Worm (Caenorhabditis elegans) whole organism, L1 larva: ENCODE measurements around the gene Y97E10AR.6.

Experiments used
- C04F5.9 ChIP-seq: sonication (generic microtip); optimal IDR thresholded peaks from 2 replicates; lab custom pipeline; 2016; ENCODE audit warnings: missing genetic modification characterization, missing compliant biosample characterization
- C16A3.4 ChIP-seq: fragments of 150-350 bp; optimal IDR thresholded peaks from 2 replicates; lab custom pipeline; 2014; ENCODE audit warnings: missing biosample characterization, missing genetic modification characterization
- C34B4.2 ChIP-seq: sonication (generic microtip); optimal IDR thresholded peaks from 2 replicates; lab custom pipeline; 2017; ENCODE audit warnings: mild to moderate bottlenecking, missing genetic modification characterization, missing compliant biosample characterization
- F16B12.6 ChIP-seq: fragments of 150-350 bp; optimal IDR thresholded peaks from 2 replicates; lab custom pipeline; 2014; ENCODE audit warnings: missing biosample characterization, missing genetic modification characterization
- blmp-1 ChIP-seq: fragments of 150-350 bp; optimal IDR thresholded peaks from 2 replicates; lab custom pipeline; 2014; ENCODE audit warnings: missing biosample characterization, missing genetic modification characterization
- ceh-8 ChIP-seq: fragments of 200-800 bp; sonication (Bioruptor generic); optimal IDR thresholded peaks from 2 replicates; lab custom pipeline; 2018; ENCODE audit warnings: mild to moderate bottlenecking, missing genetic modification characterization, moderate library complexity, missing compliant biosample characterization
- ceh-88 ChIP-seq: fragments of 200-800 bp; sonication (Bioruptor generic); IDR thresholded peaks from 2 replicates; pipeline ENCODE4 v1.3.6; 2022; ENCODE audit warnings: missing genetic modification characterization, missing compliant biosample characterization
- dpl-1 ChIP-seq, 3 experiments: fragments of 150-350 bp in 2 of 3; sonication (generic microtip) in 1 of 3; optimal IDR thresholded peaks; 2 replicates each; lab custom pipeline; 2014 to 2017; ENCODE audit warnings: missing biosample characterization in 3 of 3, missing genetic modification characterization in 3 of 3, missing genetic modification reagents in 3 of 3
- dsc-1 ChIP-seq: sonication (generic microtip); optimal IDR thresholded peaks from 2 replicates; lab custom pipeline; 2016; ENCODE audit warnings: mild to moderate bottlenecking, missing genetic modification characterization, missing compliant biosample characterization
- efl-1 ChIP-seq, 4 experiments: fragments of 150-350 bp; optimal IDR thresholded peaks in 3 of 4; peaks in 1 of 4; 1 replicate in 1 of 4; 2 replicates in 3 of 4; lab custom pipeline; 2014; ENCODE audit warnings: missing biosample characterization in 2 of 4, missing genetic modification characterization in 2 of 4, missing genetic modification reagents in 2 of 4
- efl-3 ChIP-seq: fragments of 200-800 bp; sonication (Bioruptor generic); optimal IDR thresholded peaks from 2 replicates; lab custom pipeline; 2018; ENCODE audit warnings: mild to moderate bottlenecking, missing genetic modification characterization, missing compliant biosample characterization
- egl-27 ChIP-seq, 2 experiments: fragments of 150-350 bp in 1 of 2; sonication (generic microtip); optimal IDR thresholded peaks; 3 replicates each; lab custom pipeline; 2017 to 2018; ENCODE audit warnings: missing biosample characterization in 2 of 2, missing genetic modification characterization in 2 of 2, missing genetic modification reagents in 2 of 2
- elt-2 ChIP-seq: sonication (generic microtip); optimal IDR thresholded peaks from 2 replicates; lab custom pipeline; 2016; ENCODE audit warnings: missing genetic modification characterization, mild to moderate bottlenecking, inconsistent platforms, missing compliant biosample characterization, missing genetic modification reagents
- ets-5 ChIP-seq: fragments of 200-800 bp; sonication (Bioruptor generic); IDR thresholded peaks from 2 replicates; pipeline ENCODE4 v1.3.6; 2022; ENCODE audit warnings: missing genetic modification characterization, missing compliant biosample characterization
- fkh-10 ChIP-seq: sonication (generic microtip); optimal IDR thresholded peaks from 2 replicates; lab custom pipeline; 2017; ENCODE audit warnings: missing biosample characterization, missing genetic modification reagents, missing genetic modification characterization
- fkh-8 ChIP-seq: sonication (generic microtip); optimal IDR thresholded peaks from 2 replicates; lab custom pipeline; 2016; ENCODE audit warnings: mild to moderate bottlenecking, missing genetic modification characterization, missing compliant biosample characterization
- irx-1 ChIP-seq: sonication (generic microtip); optimal IDR thresholded peaks from 2 replicates; lab custom pipeline; 2016; ENCODE audit warnings: missing genetic modification characterization, missing compliant biosample characterization
- jun-1 ChIP-seq: fragments of 150-350 bp; optimal IDR thresholded peaks from 2 replicates; lab custom pipeline; 2014; ENCODE audit warnings: missing biosample characterization, missing genetic modification reagents, missing genetic modification characterization
- lin-35 ChIP-seq, 2 experiments: fragments of 150-350 bp; optimal IDR thresholded peaks; 2 replicates each; lab custom pipeline; 2014; ENCODE audit warnings: missing biosample characterization in 2 of 2, missing genetic modification characterization in 2 of 2, missing genetic modification reagents in 2 of 2
- lir-3 ChIP-seq: sonication (generic microtip); optimal IDR thresholded peaks from 2 replicates; lab custom pipeline; 2016; ENCODE audit warnings: mild to moderate bottlenecking, missing genetic modification characterization, moderate library complexity, missing compliant biosample characterization; ENCODE audit not compliant: poor library complexity
- lsy-2 ChIP-seq, 2 experiments: fragments of 150-350 bp; optimal IDR thresholded peaks; 2 replicates each; lab custom pipeline; 2014; ENCODE audit warnings: missing biosample characterization in 2 of 2, missing genetic modification characterization in 2 of 2
- mef-2 ChIP-seq: fragments of 150-350 bp; optimal IDR thresholded peaks from 2 replicates; lab custom pipeline; 2014; ENCODE audit warnings: missing biosample characterization, missing genetic modification characterization
- nhr-12 ChIP-seq: sonication (generic microtip); optimal IDR thresholded peaks from 2 replicates; lab custom pipeline; 2017; ENCODE audit warnings: missing biosample characterization, missing genetic modification characterization
- nhr-19 ChIP-seq: fragments of 200-800 bp; sonication (Bioruptor generic); conservative IDR thresholded peaks from 2 replicates; pipeline ENCODE4 v1.3.6; 2022; ENCODE audit warnings: missing genetic modification characterization, missing compliant biosample characterization
- nhr-20 ChIP-seq: sonication (generic microtip); optimal IDR thresholded peaks from 2 replicates; lab custom pipeline; 2016; ENCODE audit warnings: mild to moderate bottlenecking, missing genetic modification characterization, missing compliant biosample characterization
- nhr-71 ChIP-seq: sonication (generic microtip); optimal IDR thresholded peaks from 2 replicates; lab custom pipeline; 2016; ENCODE audit warnings: mild to moderate bottlenecking, missing genetic modification characterization, moderate library complexity, missing compliant biosample characterization
- nhr-85 ChIP-seq: sonication (generic microtip); peaks from one replicate; lab custom pipeline; 2016; ENCODE audit warnings: missing genetic modification characterization, inconsistent platforms, missing compliant biosample characterization
- nhr-90 ChIP-seq: sonication (generic microtip); optimal IDR thresholded peaks from 2 replicates; lab custom pipeline; 2016; ENCODE audit warnings: mild to moderate bottlenecking, missing genetic modification characterization, missing compliant biosample characterization; ENCODE audit not compliant: poor library complexity
- pqm-1 ChIP-seq: sonication (generic microtip); optimal IDR thresholded peaks from 3 replicates; lab custom pipeline; 2017; ENCODE audit warnings: missing biosample characterization, missing genetic modification characterization
- snu-23 ChIP-seq: sonication (generic microtip); optimal IDR thresholded peaks from 2 replicates; lab custom pipeline; 2016; ENCODE audit warnings: missing genetic modification characterization, missing compliant biosample characterization
- sptf-1 ChIP-seq: fragments of 150-350 bp; optimal IDR thresholded peaks from 2 replicates; lab custom pipeline; 2014; ENCODE audit warnings: missing biosample characterization, missing genetic modification characterization
- tlp-1 ChIP-seq: fragments of 150-350 bp; optimal IDR thresholded peaks from 2 replicates; lab custom pipeline; 2014; ENCODE audit warnings: missing biosample characterization, missing genetic modification characterization
- unc-62 ChIP-seq: fragments of 150-350 bp; optimal IDR thresholded peaks from 2 replicates; lab custom pipeline; 2014; ENCODE audit warnings: missing biosample characterization, missing genetic modification reagents, missing genetic modification characterization
- unc-86 ChIP-seq: sonication (generic microtip); optimal IDR thresholded peaks from 2 replicates; lab custom pipeline; 2016; ENCODE audit warnings: missing genetic modification characterization, missing compliant biosample characterization
- zag-1 ChIP-seq: fragments of 150-350 bp; optimal IDR thresholded peaks from 2 replicates; lab custom pipeline; 2014; ENCODE audit warnings: missing biosample characterization, missing genetic modification characterization
- ztf-4 ChIP-seq: fragments of 150-350 bp; optimal IDR thresholded peaks from 2 replicates; lab custom pipeline; 2014; ENCODE audit warnings: missing biosample characterization, missing genetic modification characterization

Gene Y97E10AR.6

DNA sequence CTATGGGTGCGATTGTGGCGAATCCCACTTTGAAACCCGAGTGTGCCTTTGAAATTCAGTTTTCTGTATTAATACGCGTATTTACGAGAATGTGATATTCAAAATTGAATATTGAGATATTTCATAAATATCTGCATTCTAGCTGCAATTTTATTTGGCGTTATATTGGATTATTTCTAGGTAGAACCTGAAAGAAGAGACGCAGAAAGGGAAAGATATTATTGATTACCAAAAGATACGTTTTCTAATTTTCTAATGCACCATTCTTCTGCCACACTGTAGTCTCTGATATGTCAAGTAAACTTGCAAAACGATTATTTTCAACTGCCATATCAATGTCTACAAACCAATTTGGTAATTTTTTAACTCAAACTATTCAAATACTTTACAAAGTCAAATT lies 8.3 kb upstream of the Y97E10AR.6 start, which contains the start of gene ech-3:
ech-3 (plus strand) TSS at position 178 of the 400 bp plus-strand sequence.
- no peak for TF ChIP-seq fkh-10 (GFP tag; lab: Kevin White, UChicago)
- no peak for TF ChIP-seq irx-1 (tag; lab: Kevin White, UChicago)
- TF ChIP-seq C34B4.2, result no peak
- peak; percentile 31 for TF ChIP-seq nhr-20 (tag; lab: Kevin White, UChicago)
- TF ChIP-seq nhr-85 (tag; lab: Kevin White, UChicago), result no peak
- TF ChIP-seq dpl-1 (GFP tag; optimal IDR thresholded peaks at IDR 0.05; lab: Kevin White, UChicago), result no peak
- no peak for TF ChIP-seq lsy-2 (tag; optimal IDR thresholded peaks at IDR 0.05; lab: Kevin White, UChicago)
- no peak for TF ChIP-seq unc-62
- TF ChIP-seq egl-27 (tag; optimal IDR thresholded peaks at IDR 0.05; lab: Kevin White, UChicago), result no peak
- TF ChIP-seq dsc-1 (tag; lab: Kevin White, UChicago), result no peak
- TF ChIP-seq ceh-8 (GFP tag; lab: Kevin White, UChicago), result no peak
- TF ChIP-seq efl-1 (optimal IDR thresholded peaks at IDR 0.05; lab: Kevin White, UChicago), result peak in 1 of 2 experiments; percentile 5
- peak in 1 of 2 experiments; percentile 84 for TF ChIP-seq efl-1 (GFP tag; optimal IDR thresholded peaks at IDR 0.05 in 1 of 2; lab: Kevin White, UChicago)
- TF ChIP-seq nhr-19 (GFP tag; lab: Robert Waterston, UW), result no peak
- TF ChIP-seq zag-1 (tag; lab: Kevin White, UChicago), result no peak
- TF ChIP-seq lin-35 (GFP tag; optimal IDR thresholded peaks at IDR 0.05; lab: Kevin White, UChicago), result peak in 1 of 2 experiments; percentile 30
- TF ChIP-seq ceh-88 (GFP tag; lab: Robert Waterston, UW), result no peak
- no peak for TF ChIP-seq nhr-12 (tag; lab: Kevin White, UChicago)
- TF ChIP-seq blmp-1, result peak; percentile 8
- TF ChIP-seq unc-86, result no peak

DNA sequence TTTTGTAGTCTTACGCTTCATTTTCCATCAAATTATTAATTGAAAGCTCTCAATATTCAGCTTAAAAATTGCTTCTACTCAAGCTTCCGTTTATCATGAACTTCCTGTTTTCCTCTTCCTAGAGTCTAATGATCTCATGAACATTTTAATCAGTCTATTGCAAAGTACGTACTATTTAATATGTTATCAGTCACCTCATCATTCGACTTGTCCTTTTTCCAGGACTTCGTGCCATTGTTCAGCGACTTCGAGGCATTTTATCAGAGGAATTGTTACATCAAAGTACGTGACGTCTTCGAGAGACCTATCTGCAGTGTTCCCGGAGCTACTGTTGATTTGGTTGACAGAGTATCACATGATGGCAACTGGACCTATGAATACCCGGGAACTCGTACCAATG lies 6.0 kb upstream of the Y97E10AR.6 start:
- no peak for TF ChIP-seq C16A3.4 (tag; lab: Kevin White, UChicago)
- no peak for TF ChIP-seq zag-1 (tag; lab: Kevin White, UChicago)
- TF ChIP-seq jun-1, result no peak
- no peak for TF ChIP-seq C04F5.9
- TF ChIP-seq pqm-1, result peak; percentile 1
- TF ChIP-seq elt-2 (tag; lab: Kevin White, UChicago), result peak; percentile 17

DNA sequence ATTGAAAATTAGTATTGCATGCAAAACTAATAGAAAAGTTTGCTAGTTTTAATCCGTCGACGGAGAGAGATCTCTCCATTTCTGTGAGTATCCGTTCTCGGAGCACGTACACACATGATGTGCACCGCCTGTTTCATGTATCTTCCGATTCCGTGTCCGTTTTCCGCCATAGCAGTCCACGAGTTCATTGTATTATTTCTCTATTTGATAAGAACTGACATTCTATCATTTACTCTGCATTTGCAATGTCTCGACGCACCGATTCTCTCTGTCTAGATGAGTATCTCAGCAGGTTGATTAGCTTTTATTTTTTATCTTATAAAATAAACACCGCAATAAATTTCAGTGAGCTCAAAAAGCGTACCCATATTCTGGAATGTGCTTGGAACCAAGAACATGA lies 5.2 kb upstream of the Y97E10AR.6 start:
- peak; percentile 18 for TF ChIP-seq elt-2 (tag; lab: Kevin White, UChicago)
- TF ChIP-seq tlp-1 (tag; lab: Kevin White, UChicago), result no peak
- TF ChIP-seq snu-23 (GFP tag; lab: Kevin White, UChicago), result no peak

DNA sequence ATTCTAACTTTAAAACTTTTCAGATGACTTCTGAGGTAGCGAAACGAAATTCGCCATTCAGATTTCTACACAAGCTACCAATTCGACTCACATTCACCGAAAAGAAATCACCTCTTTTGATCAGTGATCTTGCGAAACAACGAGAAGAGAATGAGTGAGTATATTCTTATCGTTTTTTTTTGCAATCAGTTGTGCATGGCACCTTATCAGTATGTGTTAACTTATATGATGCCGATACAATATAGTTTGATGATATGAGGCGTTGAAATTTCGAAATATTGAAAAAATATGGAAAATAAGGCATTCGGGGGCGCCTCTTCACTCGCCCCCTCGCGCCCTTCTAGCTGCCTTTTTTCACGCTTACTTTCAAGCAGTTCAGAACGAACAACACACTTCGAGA lies 4.2 kb upstream of the Y97E10AR.6 start:
- TF ChIP-seq ets-5 (GFP tag; lab: Robert Waterston, UW) (no peak), ztf-4 (no peak), fkh-8 (no peak), sptf-1 (tag; lab: Kevin White, UChicago) (no peak), tlp-1 (tag; lab: Kevin White, UChicago) (peak; percentile 58), nhr-71 (no peak), efl-3 (GFP tag; lab: Kevin White, UChicago) (no peak), lin-35 (GFP tag; optimal IDR thresholded peaks at IDR 0.05; lab: Kevin White, UChicago) (peak in 1 of 2 experiments; percentile 23), elt-2 (tag; lab: Kevin White, UChicago) (peak; percentile 75), dpl-1 (GFP tag; optimal IDR thresholded peaks at IDR 0.05; lab: Kevin White, UChicago) (no peak), pqm-1 (peak; percentile 67), jun-1 (peak; percentile 14), mef-2 (no peak), nhr-90 (no peak), lir-3 (no peak), nhr-20 (tag; lab: Kevin White, UChicago) (peak; percentile 43)

DNA sequence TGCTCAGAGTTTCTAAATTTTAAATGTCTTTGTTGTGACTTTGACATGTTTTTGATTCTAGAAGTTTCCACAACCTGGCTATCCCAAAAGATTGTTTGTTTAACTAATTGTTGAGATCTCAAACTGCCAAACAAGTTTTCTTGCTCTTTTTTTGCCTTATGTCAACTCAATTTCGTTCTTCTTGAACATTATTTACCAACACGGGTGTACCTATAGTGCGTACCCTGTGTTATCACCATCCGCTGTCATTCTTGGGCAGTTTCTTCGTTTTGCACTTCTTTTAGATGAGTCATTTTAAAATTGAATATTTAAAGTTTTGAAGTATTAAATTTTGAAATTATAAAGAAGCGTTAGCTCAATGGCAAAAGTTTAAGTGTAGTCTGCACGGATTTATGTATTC lies 3.2 kb upstream of the Y97E10AR.6 start, which contains the start of gene sptl-2:
sptl-2 (plus strand) TSS at position 280 of the 400 bp plus-strand sequence.
- no peak for TF ChIP-seq C34B4.2
- TF ChIP-seq F16B12.6, result no peak
